Fruit fly (Drosophila melanogaster): ENCODE measurements around the gene CG12213.

CG12213 gene

DNA sequence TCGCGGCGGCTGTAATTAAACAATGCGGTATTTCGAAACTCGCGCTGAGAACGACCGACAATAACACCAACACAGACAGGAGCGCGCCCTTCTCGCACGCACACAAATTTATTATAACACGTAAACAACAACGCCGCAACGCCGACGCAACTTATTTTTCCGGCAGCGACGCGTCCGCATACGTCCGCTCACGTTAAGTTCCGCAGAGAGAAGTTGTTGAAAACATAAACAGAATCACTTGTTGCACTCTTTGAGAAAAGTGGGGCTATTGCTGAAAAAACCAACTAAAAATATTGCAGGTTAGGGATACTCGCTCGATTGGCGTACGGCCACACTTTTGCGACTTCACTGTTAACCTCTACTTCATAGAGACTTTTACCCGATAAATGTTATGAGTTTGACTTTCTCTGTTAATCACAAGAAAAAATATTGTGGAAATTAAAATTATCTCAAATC lies 18.6 kb downstream of the CG12213 start, which contains the start of gene Cad87A:
Gene Cad87A (minus strand): TSS at position 227 of the 456 bp plus-strand sequence.
- TF ChIP-seq noc (tag; optimal IDR thresholded peaks at IDR 0.05): no peak

DNA sequence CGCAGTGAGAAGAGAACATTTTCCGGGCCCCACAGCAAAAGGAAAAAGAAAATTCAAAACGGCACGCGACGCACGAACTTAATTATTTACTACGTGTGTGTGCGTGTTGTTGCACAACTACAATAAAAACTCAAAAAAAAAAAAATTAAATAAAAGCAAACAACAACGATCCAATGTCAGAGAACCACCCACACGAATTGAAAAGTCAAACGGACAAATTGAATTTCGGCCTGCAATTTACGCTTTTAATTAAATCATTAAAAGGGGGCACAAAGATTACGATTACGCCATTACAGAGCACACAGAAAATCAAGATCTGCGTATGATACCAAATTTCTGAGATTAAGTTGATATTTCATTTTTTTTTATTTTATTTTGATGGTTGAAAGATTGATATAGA lies 19.5 kb downstream of the CG12213 start:
- TF ChIP-seq noc (tag; optimal IDR thresholded peaks at IDR 0.05): no peak

DNA sequence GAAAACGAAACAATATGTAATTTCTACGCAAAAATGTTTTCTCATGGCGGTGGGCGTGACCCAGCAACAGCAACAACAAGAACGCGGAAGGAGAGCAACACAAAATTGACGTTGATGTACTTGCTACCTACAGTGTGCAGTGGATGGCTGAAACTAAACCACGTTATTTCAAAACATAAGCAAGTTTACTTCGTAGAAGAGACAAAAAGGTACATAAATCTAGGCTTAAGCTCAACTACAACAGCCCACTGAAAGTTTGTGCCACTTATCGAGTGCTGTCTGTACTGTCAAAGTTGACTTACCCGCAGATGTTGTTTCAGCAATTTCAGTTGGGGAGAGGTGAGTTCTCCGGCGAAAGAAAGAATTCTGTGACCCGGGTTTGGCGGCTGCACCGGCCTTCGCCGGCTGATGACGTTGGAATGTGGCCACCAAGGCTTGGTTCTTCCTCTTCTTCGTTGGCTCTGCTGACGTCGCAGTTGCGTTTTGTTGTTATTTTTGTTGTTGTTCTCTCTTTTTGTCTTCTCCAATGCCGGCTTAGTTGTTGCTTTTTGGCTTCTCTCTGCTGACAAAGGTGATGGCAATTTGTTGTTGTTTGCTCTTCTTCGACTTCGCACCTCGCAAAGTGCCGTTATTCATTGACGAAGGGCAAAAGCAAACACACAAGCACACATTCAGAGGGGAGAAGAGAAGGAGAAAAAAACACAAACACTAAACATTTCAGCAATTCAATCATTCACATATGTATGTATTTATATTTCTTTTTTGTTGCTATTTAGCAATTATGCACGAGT lies 20.2 kb downstream of the CG12213 start:
- no peak for TF ChIP-seq noc (tag; optimal IDR thresholded peaks at IDR 0.05)

DNA sequence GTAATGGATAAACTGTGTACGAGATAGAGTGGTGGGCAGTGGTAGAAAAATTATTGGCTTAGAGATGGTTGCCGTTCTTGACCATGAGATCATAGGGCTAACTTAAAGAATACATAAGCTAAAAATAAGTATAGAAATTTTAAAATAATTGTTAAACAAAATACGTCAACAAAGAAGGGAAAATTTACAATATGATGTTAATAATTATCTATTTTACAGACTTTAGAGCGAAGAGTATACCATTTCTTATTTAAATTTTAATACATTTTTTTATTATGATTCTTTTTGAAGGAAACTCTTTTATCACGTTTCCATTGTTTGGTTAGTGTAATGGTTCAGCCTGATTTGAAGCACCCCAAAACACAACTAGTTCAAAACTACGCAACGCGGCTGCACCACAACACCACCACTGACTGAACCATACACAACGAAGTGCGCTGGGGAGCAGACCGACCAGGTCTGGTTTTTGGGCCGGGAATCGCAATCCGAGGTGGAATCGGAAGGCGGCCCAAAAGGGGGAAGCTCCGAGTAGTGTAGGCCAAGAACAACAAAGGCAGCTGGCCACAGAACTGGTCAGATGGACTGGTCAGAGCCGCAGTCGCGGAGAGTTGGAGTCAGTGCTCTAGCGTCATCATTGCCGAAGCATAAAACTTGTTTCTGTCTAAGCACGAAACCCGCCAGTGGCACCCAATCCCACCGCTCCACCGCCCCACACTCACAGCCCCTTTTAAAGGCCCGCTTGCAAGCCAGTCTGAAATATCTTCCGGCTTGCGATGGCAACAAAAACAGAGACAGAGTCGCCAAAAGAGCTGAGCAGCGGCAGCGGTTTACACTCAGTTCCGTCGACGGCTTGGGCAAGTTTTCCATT lies 21.8 kb downstream of the CG12213 start:
- no peak for TF ChIP-seq noc (tag; optimal IDR thresholded peaks at IDR 0.05)

DNA sequence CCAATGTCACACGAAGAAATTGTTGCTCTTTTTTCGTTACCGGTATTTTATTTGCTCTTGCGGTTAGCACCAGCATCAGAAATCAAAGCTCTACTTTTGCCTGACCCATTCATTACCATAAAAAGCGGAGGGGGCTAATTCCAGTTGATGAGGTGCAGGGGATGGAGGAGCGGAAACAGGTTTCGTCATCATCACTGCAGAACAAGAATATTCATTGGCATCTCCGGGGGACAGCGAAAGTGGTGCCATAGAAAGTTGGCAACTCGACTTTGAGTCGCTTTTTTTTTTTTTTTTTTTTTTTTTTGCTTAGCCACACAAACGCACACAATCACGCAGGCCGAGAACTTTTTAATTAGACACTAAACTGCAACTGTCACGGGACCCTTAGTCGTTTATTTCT lies 26.4 kb downstream of the CG12213 start:
- no peak for TF ChIP-seq noc (tag; optimal IDR thresholded peaks at IDR 0.05)

DNA sequence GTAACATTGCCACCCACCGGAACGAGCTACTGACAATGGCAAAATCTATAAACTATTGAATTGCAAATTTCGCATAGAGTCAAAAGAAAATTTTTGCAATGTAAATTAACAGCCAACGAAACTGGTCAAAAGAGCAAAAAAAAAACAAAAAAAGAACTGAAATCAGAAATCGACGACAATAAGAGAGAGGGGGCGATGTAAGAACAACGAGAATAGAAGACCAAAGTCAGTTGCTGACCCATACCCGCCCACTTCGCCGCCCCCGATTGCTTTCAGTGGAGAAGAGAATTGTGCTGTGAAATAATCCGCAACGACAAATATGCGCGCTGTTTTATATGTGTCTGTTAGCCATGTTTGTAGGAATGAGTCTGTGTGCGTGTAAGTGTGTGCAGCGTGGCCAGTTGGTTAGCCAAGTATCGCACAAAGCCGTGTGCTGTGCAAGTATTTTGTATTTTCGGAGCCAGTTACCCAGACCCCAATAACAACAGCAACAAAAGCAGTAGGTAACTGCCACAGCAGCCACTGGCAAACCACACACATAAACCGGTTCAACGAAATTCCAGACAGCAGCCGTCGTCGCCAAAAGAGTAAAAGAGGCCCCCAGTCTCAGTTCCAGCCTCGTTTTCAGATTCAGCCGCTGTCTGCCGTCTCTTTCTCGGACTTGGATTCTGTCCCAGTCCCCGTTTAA lies 29.9 kb downstream of the CG12213 start:
- no peak for TF ChIP-seq noc (tag; optimal IDR thresholded peaks at IDR 0.05)

DNA sequence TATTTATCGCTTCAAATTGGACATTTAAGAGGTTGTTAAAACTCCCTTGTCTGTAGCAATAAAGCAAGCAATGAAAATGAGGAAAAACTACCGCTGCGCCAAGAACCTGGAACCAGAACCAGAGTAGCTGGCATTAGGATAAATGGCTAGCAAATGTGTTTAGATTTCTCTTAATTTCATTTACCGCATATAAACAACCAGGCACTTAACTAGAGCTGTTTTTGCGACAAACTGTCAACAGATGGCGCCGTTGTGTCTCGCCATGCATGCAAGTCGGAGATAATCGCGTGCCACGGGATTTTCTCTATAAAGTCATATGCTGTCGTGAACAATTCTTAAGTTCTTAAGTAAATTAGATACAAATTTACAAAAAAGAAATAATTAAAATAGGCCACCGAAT lies 33.6 kb downstream of the CG12213 start:
- TF ChIP-seq noc (tag; optimal IDR thresholded peaks at IDR 0.05): no peak

DNA sequence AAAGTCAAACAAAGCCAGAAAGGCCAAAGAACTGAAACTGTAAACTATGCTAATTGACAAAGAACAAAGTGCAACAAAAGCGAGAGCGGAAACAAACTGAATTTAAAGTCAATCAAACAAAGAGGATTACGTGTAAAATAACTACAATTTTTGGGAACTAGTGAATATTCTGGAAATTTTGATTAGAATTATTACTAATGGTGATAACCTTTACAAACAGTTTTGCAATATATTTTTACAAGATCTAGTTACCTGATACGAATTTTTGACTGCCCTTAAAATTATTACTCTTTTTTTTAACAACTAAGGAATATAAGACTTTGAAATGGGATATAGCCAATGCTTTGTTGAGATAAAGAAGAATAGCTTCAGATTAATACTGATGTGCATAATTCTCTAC lies 36.5 kb downstream of the CG12213 start, which contains the start of gene CG14731:
Gene CG14731 (plus strand): TSS at position 301 of the 400 bp plus-strand sequence.
- TF ChIP-seq noc (tag; optimal IDR thresholded peaks at IDR 0.05): no peak

DNA sequence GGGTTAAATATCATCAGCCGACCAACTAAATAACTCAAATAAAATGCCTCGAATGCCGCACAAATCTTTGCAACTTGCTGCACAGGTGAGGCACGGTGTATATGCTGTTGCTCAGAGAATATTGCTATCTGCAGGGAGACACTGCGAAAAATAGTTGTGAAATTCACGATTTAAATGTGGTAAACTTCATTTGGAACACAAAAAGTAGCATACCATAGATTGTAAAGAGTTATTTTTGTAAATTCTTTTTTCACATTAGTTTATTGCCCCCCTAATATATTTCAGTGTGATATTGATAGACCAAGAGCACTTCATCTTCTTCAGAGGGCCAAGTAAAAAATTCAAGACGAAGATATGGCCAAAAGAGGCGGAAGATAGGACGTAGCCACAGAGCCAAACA lies 46.9 kb downstream of the CG12213 start:
- no peak for TF ChIP-seq noc (tag; optimal IDR thresholded peaks at IDR 0.05)
